Worm (Caenorhabditis elegans): ENCODE measurements around the gene T05G5.1.

DNA sequence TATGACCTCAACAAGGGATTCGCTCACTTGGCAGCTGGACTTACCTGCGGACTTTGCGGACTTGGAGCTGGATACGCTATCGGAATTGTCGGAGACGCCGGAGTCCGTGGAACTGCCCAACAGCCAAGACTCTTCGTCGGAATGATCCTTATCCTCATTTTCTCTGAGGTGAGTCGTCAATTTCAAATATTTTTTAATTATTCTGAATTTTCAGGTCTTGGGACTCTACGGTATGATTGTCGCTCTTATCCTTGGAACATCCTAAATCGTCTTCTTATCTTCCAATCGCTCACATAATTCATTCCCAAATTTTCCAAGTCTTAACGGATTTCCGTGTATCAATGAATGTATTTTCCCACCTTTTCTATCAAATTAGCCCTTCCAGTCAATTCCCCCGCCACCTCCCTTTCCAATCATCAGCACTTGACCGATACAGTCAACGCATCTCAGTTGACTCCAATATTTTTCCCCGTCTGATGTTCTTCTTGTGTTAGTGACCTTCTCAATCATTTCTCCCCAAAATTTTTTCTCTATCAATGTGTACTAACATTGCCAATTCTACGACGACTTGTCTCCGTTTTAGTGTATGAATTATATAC is 39.4 kb upstream of the T05G5.1 start, which contains the start of gene R10E11.6:
- TF ChIP-seq him-1 (tag; optimal IDR thresholded peaks at IDR 0.05) = no peak
- TF ChIP-seq dao-5 (tag; optimal IDR thresholded peaks at IDR 0.05) = no peak
